ENCODE assay signal across 4 fruit fly cellular contexts in the genomic region with DNA sequence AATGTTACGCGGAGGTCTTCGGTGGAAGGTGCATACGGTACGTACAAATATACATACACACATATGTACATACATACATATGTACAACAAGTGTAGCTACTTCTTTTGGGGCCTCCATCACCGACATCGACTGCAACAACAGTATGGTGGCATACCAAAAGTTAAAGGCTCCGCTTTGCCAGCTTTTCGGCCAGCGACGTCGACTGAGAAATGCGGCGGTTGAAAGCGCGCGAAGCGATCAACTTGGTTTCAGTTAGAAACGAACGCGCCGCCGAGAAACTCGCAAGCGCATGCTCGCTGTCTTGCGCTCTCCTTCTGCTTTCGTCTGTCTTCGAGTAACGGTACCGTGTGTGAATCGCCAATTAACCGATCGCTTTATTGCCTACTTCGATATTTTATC.
TF ChIP-seq lines count a peak whose summit lies in the region.

TSS of gene CG17600 (plus strand) at position 250 of the 400 bp plus-strand sequence.

- no peak for TF ChIP-seq CTCF in whole organism, embryonic (GFP tag; optimal IDR thresholded peaks at IDR 0.05; lab: Kevin White, UChicago)

TF ChIP-seq in whole organism, adult, 20 proteins besides CTCF, POLR2A, EP300 and RAD21:
- TF ChIP-seq CG14711 (tag; optimal IDR thresholded peaks at IDR 0.05; lab: Kevin White, UChicago): no peak
- no peak for TF ChIP-seq Crg-1 (GFP tag; optimal IDR thresholded peaks at IDR 0.05; lab: Kevin White, UChicago)
- no peak for TF ChIP-seq CG7045 (GFP tag; optimal IDR thresholded peaks at IDR 0.05; lab: Kevin White, UChicago)
- TF ChIP-seq toe (GFP tag; optimal IDR thresholded peaks at IDR 0.05; lab: Kevin White, UChicago): no peak
- no peak for TF ChIP-seq Hr96 (GFP tag; optimal IDR thresholded peaks at IDR 0.05; lab: Kevin White, UChicago)
- peak; percentile 75 for TF ChIP-seq ovo (GFP tag; optimal IDR thresholded peaks at IDR 0.05; lab: Kevin White, UChicago)
- TF ChIP-seq CG11617 (GFP tag; optimal IDR thresholded peaks at IDR 0.05; lab: Kevin White, UChicago): no peak
- peak; percentile 38 for TF ChIP-seq pad (GFP tag; optimal IDR thresholded peaks at IDR 0.05; lab: Kevin White, UChicago)
- no peak for TF ChIP-seq CG33017 (tag; optimal IDR thresholded peaks at IDR 0.05; lab: Kevin White, UChicago)
- no peak for TF ChIP-seq CG5204 (GFP tag; optimal IDR thresholded peaks at IDR 0.05; lab: Kevin White, UChicago)
- no peak for TF ChIP-seq kay (GFP tag; lab: Kevin White, UChicago; ENCODE audit: borderline replicate concordance)
TF ChIP-seq in whole organism, adult: peak in this region for 2.

TF ChIP-seq in whole organism, embryonic, 481 proteins besides CTCF, POLR2A, EP300 and RAD21:
- peak; percentile 39 for TF ChIP-seq Deaf1 (tag; optimal IDR thresholded peaks at IDR 0.05; lab: Kevin White, UChicago)
- 0 out of 3 replicates have a peak, but pooled peaks have one; percentile 1 for TF ChIP-seq ci (GFP tag; IDR thresholded peaks at IDR 0.05; lab: Robert Waterston, UW)
- TF ChIP-seq luna (GFP tag; optimal IDR thresholded peaks at IDR 0.05; lab: Kevin White, UChicago): no peak
- peak; percentile 41 for TF ChIP-seq oc (tag; optimal IDR thresholded peaks at IDR 0.05; lab: Kevin White, UChicago)
- TF ChIP-seq CG13287 (GFP tag; IDR thresholded peaks at IDR 0.05; lab: Robert Waterston, UW; ENCODE audit: partially characterized antibody): peak; percentile 13; the same call in 1 of the 2 replicates
- TF ChIP-seq CG15601 (tag; optimal IDR thresholded peaks at IDR 0.05; lab: Kevin White, UChicago): peak; percentile 97
- no peak for TF ChIP-seq cad (GFP tag; optimal IDR thresholded peaks at IDR 0.05; lab: Kevin White, UChicago)
- TF ChIP-seq sens (GFP tag; lab: Kevin White, UChicago): peak; percentile 48
- TF ChIP-seq CG3281 (GFP tag; optimal IDR thresholded peaks at IDR 0.05; lab: Kevin White, UChicago): no peak
- TF ChIP-seq chinmo (GFP tag; IDR thresholded peaks at IDR 0.05; lab: Robert Waterston, UW; ENCODE audit: partially characterized antibody): 0 out of 4 replicates have a peak, but pooled peaks have one; percentile 45
- peak; percentile 42 for TF ChIP-seq Jarid2 (GFP tag; optimal IDR thresholded peaks at IDR 0.05; lab: Kevin White, UChicago)
- peak; percentile 36 for TF ChIP-seq CG15269 (tag; optimal IDR thresholded peaks at IDR 0.05; lab: Kevin White, UChicago)
- TF ChIP-seq sd (tag; optimal IDR thresholded peaks at IDR 0.05; lab: Kevin White, UChicago): peak; percentile 21
TF ChIP-seq in whole organism, embryonic: peak in this region for 10.

TF ChIP-seq in whole organism, prepupa, 60 proteins besides CTCF, POLR2A, EP300 and RAD21:
- no peak for TF ChIP-seq Ets96B (tag; optimal IDR thresholded peaks at IDR 0.05; lab: Kevin White, UChicago)
- TF ChIP-seq lz (GFP tag; optimal IDR thresholded peaks at IDR 0.05; lab: Kevin White, UChicago): no peak
- TF ChIP-seq acj6 (GFP tag; optimal IDR thresholded peaks at IDR 0.05; lab: Kevin White, UChicago): no peak
- TF ChIP-seq CG11762 (GFP tag; optimal IDR thresholded peaks at IDR 0.05; lab: Kevin White, UChicago; ENCODE audit: insufficient read depth): no peak
- no peak for TF ChIP-seq CG31627 (GFP tag; optimal IDR thresholded peaks at IDR 0.05; lab: Kevin White, UChicago)
- no peak for TF ChIP-seq Hr39 (GFP tag; optimal IDR thresholded peaks at IDR 0.05; lab: Kevin White, UChicago)
- peak; percentile 56 for TF ChIP-seq CG6854 (GFP tag; optimal IDR thresholded peaks at IDR 0.05; lab: Kevin White, UChicago)
- TF ChIP-seq Hr38 (GFP tag; optimal IDR thresholded peaks at IDR 0.05; lab: Kevin White, UChicago): no peak
- TF ChIP-seq Met (GFP tag; optimal IDR thresholded peaks at IDR 0.05; lab: Kevin White, UChicago): no peak
- no peak for TF ChIP-seq Eip75B (GFP tag; optimal IDR thresholded peaks at IDR 0.05; lab: Kevin White, UChicago)
- TF ChIP-seq Blimp-1 (GFP tag; optimal IDR thresholded peaks at IDR 0.05; lab: Kevin White, UChicago): peak; percentile 2
- no peak for TF ChIP-seq fd59A (GFP tag; optimal IDR thresholded peaks at IDR 0.05; lab: Kevin White, UChicago)
- peak; percentile 20 for TF ChIP-seq Eip78C (GFP tag; lab: Kevin White, UChicago)
- no peak for TF ChIP-seq CG4318 (GFP tag; optimal IDR thresholded peaks at IDR 0.05; lab: Kevin White, UChicago)
- no peak for TF ChIP-seq CG11294 (GFP tag; IDR thresholded peaks at IDR 0.05; lab: Robert Waterston, UW)
- no peak for TF ChIP-seq dac (GFP tag; optimal IDR thresholded peaks at IDR 0.05; lab: Kevin White, UChicago)
- TF ChIP-seq ss (GFP tag; optimal IDR thresholded peaks at IDR 0.05; lab: Kevin White, UChicago): no peak
- no peak for TF ChIP-seq Sox102F (GFP tag; optimal IDR thresholded peaks at IDR 0.05; lab: Kevin White, UChicago)

TF ChIP-seq in whole organism, pupa, 21 proteins besides CTCF, POLR2A, EP300 and RAD21:
- TF ChIP-seq Pif1A (GFP tag; optimal IDR thresholded peaks at IDR 0.05; lab: Kevin White, UChicago) (no peak), Ets98B (GFP tag; IDR thresholded peaks at IDR 0.05; lab: Robert Waterston, UW) (peak; percentile 24; the same call in 1 of the 2 replicates), CG4496 (GFP tag; IDR thresholded peaks at IDR 0.05; lab: Robert Waterston, UW) (0 out of 3 replicates have a peak, but pooled peaks have one; percentile 17)
